Worm (Caenorhabditis elegans): ENCODE measurements around the gene ttr-49.

ttr-49 gene

ce11 chrV:9333316-9334048, 22.8 kb downstream of the ttr-49 start, which contains the start of gene acl-14:
TSS of gene acl-14 (minus strand) at chrV:9333631.
- TF ChIP-seq dao-5 (tag; optimal IDR thresholded peaks at IDR 0.05) (no peak), him-1 (tag; optimal IDR thresholded peaks at IDR 0.05) (no peak), W03F9.2 (tag; optimal IDR thresholded peaks at IDR 0.05) (no peak)

DNA sequence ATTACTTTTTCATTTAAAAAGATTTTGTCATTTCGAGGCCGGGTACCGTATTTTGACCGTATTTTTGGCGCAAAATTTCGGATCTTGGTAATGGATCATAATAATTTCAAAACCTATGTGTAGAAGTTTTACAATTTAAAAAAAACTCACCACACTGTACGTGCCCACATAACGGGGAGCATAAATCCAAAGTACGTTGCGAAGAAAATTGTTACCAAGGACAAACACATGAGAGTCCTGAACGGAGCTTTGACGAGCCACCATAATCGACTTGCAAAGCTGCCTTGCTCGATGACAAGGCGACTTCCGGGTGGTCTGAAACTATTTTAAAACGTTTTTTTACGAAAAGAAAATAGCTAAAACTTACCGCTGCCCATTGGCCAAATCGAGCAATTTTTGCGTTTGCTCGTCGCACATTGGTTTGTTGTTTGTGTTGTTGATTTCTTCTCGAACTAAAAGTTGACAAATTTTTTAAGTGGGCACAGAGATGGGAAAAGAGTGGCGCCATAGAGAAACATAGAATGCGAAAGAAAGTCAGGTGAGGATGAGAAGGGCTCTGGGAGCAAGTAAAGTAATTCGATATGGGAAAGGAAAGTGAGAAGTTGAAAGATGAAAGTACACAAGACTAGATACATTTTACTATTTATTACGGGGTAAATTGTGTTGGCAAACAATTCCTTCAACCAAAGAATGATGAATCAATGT, 23.6 kb downstream of the ttr-49 start:
- TF ChIP-seq him-1 (tag; optimal IDR thresholded peaks at IDR 0.05) = no peak
- TF ChIP-seq W03F9.2 (tag; optimal IDR thresholded peaks at IDR 0.05) = no peak
- TF ChIP-seq dao-5 (tag; optimal IDR thresholded peaks at IDR 0.05) = no peak

DNA sequence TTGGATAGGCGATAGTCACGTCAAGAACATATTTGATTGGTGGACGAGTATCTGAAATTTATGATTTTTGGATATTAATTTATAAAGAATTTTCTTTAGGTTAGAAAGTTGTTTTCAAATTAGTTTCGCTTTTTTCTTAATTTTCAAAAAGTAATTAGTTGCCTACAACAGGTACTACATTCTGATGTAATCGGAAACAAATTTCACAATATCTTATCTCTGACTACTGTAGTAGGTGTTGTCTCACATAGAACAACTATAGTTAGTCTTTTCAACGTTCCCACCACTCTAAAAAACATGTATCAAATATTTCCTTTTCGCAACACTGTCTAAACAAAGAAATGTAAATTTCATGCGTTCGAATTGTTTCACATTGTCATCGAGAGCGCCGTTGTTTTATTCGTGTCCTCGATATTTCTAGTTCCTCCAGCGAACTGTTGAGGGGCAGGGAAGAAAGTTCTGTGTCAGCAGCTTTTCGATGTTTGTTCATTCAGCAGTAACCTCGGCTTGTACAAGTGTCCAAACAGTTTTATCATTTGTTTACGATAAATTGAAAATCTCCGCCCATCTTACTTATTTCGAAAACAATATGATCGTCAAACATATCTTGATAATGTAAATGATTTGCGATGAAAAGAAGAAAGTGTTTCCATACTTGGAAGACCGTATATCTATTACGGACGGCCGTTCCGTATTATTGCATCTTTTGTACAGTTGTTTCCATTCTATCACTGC, 26.9 kb downstream of the ttr-49 start:
- TF ChIP-seq dao-5 (tag; optimal IDR thresholded peaks at IDR 0.05) = no peak
- TF ChIP-seq him-1 (tag; optimal IDR thresholded peaks at IDR 0.05) = no peak
- TF ChIP-seq W03F9.2 (tag; optimal IDR thresholded peaks at IDR 0.05) = no peak

DNA sequence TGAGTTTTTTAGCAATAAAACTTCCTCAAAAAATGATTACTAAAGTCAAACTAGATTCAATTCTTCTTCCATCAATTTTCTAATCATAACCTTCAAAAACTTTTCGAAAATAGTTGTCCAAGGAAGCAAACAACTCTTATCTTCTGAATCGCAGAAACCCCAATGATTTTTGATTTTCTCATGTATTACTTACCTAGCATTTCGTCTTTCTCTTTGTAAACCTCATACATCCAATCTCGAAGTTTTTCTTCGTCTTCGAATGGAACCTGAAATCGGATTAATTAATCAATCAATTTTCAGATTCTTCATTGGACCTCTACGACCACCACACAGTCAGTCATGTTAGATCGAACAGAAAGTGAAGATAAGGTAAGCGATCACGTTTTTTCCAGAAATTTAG, 27.6 kb downstream of the ttr-49 start, which contains the start of gene K07B1.4:
Gene K07B1.4, plus strand, starts transcription at position 301 of the 400 bp plus-strand sequence.
- TF ChIP-seq him-1 (tag; optimal IDR thresholded peaks at IDR 0.05) = no peak
- no peak for TF ChIP-seq W03F9.2 (tag; optimal IDR thresholded peaks at IDR 0.05)
- no peak for TF ChIP-seq dao-5 (tag; optimal IDR thresholded peaks at IDR 0.05)

DNA sequence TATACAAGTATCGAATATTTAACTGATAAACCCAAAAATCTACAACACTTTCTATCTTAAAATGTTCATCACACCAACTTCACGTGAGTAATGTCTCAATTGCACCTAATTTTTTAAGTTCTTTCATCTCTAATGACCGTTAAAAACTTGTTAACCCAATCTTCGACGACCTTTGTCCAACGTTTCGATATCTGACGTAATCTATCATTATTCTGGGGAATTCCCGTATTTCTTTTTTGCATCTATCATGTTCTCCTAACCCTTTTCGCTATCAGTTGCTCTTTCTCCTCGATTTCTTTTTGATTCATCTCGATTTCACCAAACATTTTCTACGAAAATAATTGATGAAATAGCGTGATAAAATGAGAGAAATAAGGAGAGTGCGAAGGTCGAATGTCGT, 28.6 kb downstream of the ttr-49 start:
- no peak for TF ChIP-seq W03F9.2 (tag; optimal IDR thresholded peaks at IDR 0.05)
- no peak for TF ChIP-seq dao-5 (tag; optimal IDR thresholded peaks at IDR 0.05)
- TF ChIP-seq him-1 (tag; optimal IDR thresholded peaks at IDR 0.05) = no peak

DNA sequence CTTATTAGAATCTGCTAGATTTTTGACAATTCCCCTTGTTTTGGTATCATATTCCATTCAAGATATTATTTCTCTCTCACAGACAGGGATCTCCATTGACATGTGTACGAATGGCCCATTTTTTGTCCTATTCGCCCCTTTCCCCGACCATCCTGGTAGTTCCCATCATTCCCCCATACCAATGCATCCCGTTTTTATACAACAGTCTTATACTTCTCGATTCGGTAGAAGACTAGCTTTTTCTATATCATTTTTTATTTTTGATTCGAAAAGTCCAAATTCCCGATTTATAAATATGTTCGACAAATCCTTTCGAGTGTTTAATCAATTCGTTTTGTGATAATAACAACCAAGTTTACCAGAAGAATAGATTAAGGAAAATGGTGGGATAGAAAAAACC, 29.4 kb downstream of the ttr-49 start:
- peak; percentile 20 for TF ChIP-seq dao-5 (tag; optimal IDR thresholded peaks at IDR 0.05)
- no peak for TF ChIP-seq W03F9.2 (tag; optimal IDR thresholded peaks at IDR 0.05)

DNA sequence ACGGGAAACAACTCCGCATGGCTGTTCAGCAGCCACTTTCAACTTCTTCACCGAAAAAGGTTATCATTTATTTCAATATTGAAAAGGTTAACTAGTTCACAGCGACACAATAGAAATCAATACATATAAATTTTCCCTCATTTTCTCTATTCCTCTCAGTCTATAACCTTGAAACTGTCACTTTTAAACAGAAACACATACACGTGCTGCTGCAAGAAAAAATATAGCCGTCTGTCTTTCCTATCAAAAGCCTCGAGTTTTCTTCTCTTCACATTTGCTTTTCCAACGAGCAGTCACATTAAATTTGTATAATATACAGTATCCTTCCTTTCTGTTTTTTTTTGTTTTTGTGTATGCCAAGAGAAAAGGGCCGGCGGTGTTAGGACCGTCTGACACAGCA, 32.1 kb downstream of the ttr-49 start:
- TF ChIP-seq dao-5 (tag; optimal IDR thresholded peaks at IDR 0.05) (no peak), W03F9.2 (tag; optimal IDR thresholded peaks at IDR 0.05) (no peak), him-1 (tag; optimal IDR thresholded peaks at IDR 0.05) (no peak)

DNA sequence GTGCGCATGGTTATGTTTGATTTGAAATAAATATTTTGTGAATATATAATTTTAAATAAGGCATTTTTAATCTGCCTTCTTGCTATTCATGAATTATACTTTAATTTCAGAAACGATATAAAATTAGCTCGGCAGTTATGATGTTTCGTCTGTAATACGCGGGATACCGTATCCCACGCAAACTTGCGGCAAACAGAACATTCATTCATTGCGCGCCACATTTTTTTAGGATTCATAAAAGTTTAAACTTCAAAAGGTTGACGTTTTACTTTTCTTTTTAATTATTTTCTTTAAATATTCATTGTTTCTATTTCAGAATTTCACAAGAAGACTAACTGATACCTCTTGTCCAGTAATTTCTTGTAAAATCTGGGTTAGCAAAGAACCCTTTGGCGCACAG, 33.4 kb downstream of the ttr-49 start, which contains the start of gene tag-153:
Gene tag-153, plus strand, starts transcription at position 200 of the 400 bp plus-strand sequence.
- no peak for TF ChIP-seq W03F9.2 (tag; optimal IDR thresholded peaks at IDR 0.05)
- TF ChIP-seq him-1 (tag; optimal IDR thresholded peaks at IDR 0.05) = no peak
- no peak for TF ChIP-seq dao-5 (tag; optimal IDR thresholded peaks at IDR 0.05)

- TF ChIP-seq him-1 (tag; optimal IDR thresholded peaks at IDR 0.05) (no peak), dao-5 (tag; optimal IDR thresholded peaks at IDR 0.05) (no peak), W03F9.2 (tag; optimal IDR thresholded peaks at IDR 0.05) (no peak)
These were observed 35.1 kb downstream of the ttr-49 start, which contains the start of gene F44A2.7 for ce11 chrV:9321185-9321584. TSS of gene F44A2.7 (plus strand) at chrV:9321485.

ce11 chrV:9318046-9318445, 38.3 kb downstream of the ttr-49 start, which contains the start of gene kvs-3:
TSS of gene kvs-3 (plus strand) at chrV:9318311.
- TF ChIP-seq W03F9.2 (tag; optimal IDR thresholded peaks at IDR 0.05) = no peak
- peak; percentile 79 for TF ChIP-seq dao-5 (tag; optimal IDR thresholded peaks at IDR 0.05)
- peak; percentile 88 for TF ChIP-seq him-1 (tag; optimal IDR thresholded peaks at IDR 0.05)

ce11 chrV:9316970-9317369, 39.3 kb downstream of the ttr-49 start:
- TF ChIP-seq W03F9.2 (tag; optimal IDR thresholded peaks at IDR 0.05) = no peak
- TF ChIP-seq dao-5 (tag; optimal IDR thresholded peaks at IDR 0.05) = no peak
- no peak for TF ChIP-seq him-1 (tag; optimal IDR thresholded peaks at IDR 0.05)

ce11 chrV:9314408-9314807, 41.9 kb downstream of the ttr-49 start:
- no peak for TF ChIP-seq dao-5 (tag; optimal IDR thresholded peaks at IDR 0.05)
- TF ChIP-seq him-1 (tag; optimal IDR thresholded peaks at IDR 0.05) = no peak
- TF ChIP-seq W03F9.2 (tag; optimal IDR thresholded peaks at IDR 0.05) = no peak

DNA sequence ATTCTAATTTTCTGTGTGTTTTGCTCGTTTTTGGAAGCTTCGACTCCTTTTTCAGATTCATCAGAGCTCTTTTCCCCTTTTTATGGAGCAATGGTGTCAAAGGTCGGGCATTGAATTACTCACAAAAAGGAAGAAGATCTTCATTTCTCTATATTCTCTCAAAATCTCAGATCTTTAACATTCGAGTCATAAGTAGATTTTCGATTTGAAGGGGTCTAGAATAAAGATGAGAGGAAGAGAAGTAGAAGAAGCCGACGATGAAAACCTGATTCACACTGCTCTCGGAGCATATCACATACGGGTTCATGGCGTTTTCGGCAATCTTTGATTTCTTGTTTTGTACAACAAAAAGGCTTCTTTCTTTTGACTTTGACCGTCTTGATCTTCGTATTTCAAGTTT, 43.9 kb downstream of the ttr-49 start:
- no peak for TF ChIP-seq him-1 (tag; optimal IDR thresholded peaks at IDR 0.05)
- no peak for TF ChIP-seq dao-5 (tag; optimal IDR thresholded peaks at IDR 0.05)
- TF ChIP-seq W03F9.2 (tag; optimal IDR thresholded peaks at IDR 0.05) = no peak

Measured in whole organism, L4/young adult.